Worm (Caenorhabditis elegans): Measurements from ENCODE around the gene mltn-5.

Gene mltn-5

ce11 chrII:13964325-13964724 lies 39.3 kb downstream of the mltn-5 start (continued):
- TF ChIP-seq ztf-11 (tag; optimal IDR thresholded peaks at IDR 0.05) (no peak), mab-9 (GFP tag; IDR thresholded peaks at IDR 0.05) (no peak), ztf-4 (tag; optimal IDR thresholded peaks at IDR 0.05) (no peak), mdl-1 (tag; optimal IDR thresholded peaks at IDR 0.05) (no peak), F16B12.6 (tag; optimal IDR thresholded peaks at IDR 0.05) (no peak), lin-13 (GFP tag; optimal IDR thresholded peaks at IDR 0.05) (no peak), nhr-76 (tag; optimal IDR thresholded peaks at IDR 0.05) (no peak), nhr-84 (tag; optimal IDR thresholded peaks at IDR 0.05) (no peak), swsn-7 (tag; optimal IDR thresholded peaks at IDR 0.05) (peak; percentile 7), xbp-1 (tag; optimal IDR thresholded peaks at IDR 0.05) (no peak), ceh-8 (GFP tag; optimal IDR thresholded peaks at IDR 0.05) (peak; percentile 17), blmp-1 (tag; optimal IDR thresholded peaks at IDR 0.05) (no peak), nhr-71 (tag; optimal IDR thresholded peaks at IDR 0.05) (peak; percentile 49), ceh-82 (tag; optimal IDR thresholded peaks at IDR 0.05) (no peak), unc-130 (tag; optimal IDR thresholded peaks at IDR 0.05) (no peak), irx-1 (tag; optimal IDR thresholded peaks at IDR 0.05) (no peak), skn-1 (tag; optimal IDR thresholded peaks at IDR 0.05) (no peak), ama-1 (optimal IDR thresholded peaks at IDR 0.05) (no peak), nhr-77 (tag; optimal IDR thresholded peaks at IDR 0.05) (no peak), Y116A8C.19 (tag; optimal IDR thresholded peaks at IDR 0.05; ENCODE audit: borderline replicate concordance) (no peak), sox-4 (tag; optimal IDR thresholded peaks at IDR 0.05) (no peak), ceh-63 (GFP tag; optimal IDR thresholded peaks at IDR 0.05) (no peak), rnt-1 (tag; optimal IDR thresholded peaks at IDR 0.05) (no peak), tbx-2 (tag; optimal IDR thresholded peaks at IDR 0.05) (no peak), pqm-1 (tag; optimal IDR thresholded peaks at IDR 0.05) (no peak), lin-15B (tag; optimal IDR thresholded peaks at IDR 0.05) (no peak), nhr-19 (GFP tag; conservative IDR thresholded peaks at IDR 0.05) (no peak), alr-1 (tag; optimal IDR thresholded peaks at IDR 0.05; ENCODE audit: borderline replicate concordance) (no peak), lin-35 (GFP tag; optimal IDR thresholded peaks at IDR 0.05) (no peak), sup-37 (GFP tag; optimal IDR thresholded peaks at IDR 0.05) (no peak), nhr-47 (tag; optimal IDR thresholded peaks at IDR 0.05) (peak; percentile 26), zag-1 (tag; optimal IDR thresholded peaks at IDR 0.05) (no peak), isw-1 (GFP tag; IDR thresholded peaks at IDR 0.05) (no peak), nhr-11 (tag; optimal IDR thresholded peaks at IDR 0.05) (no peak), unc-30 (tag; optimal IDR thresholded peaks at IDR 0.05) (no peak), sptf-1 (tag; optimal IDR thresholded peaks at IDR 0.05) (no peak), egl-27 (tag; optimal IDR thresholded peaks at IDR 0.05) (no peak), mef-2 (tag; optimal IDR thresholded peaks at IDR 0.05) (no peak)

ce11 chrII:13966242-13966641 lies 41.2 kb downstream of the mltn-5 start, which contains the start of gene W07G1.7:
W07G1.7 (minus strand) TSS chrII:13966342.
- TF ChIP-seq tlp-1 (tag; optimal IDR thresholded peaks at IDR 0.05) (no peak), C34B4.2 (tag; optimal IDR thresholded peaks at IDR 0.05) (no peak), pqm-1 (tag; optimal IDR thresholded peaks at IDR 0.05) (no peak), ztf-11 (tag; optimal IDR thresholded peaks at IDR 0.05) (no peak), ces-1 (GFP tag; optimal IDR thresholded peaks at IDR 0.05) (no peak), isw-1 (GFP tag; IDR thresholded peaks at IDR 0.05) (no peak), irx-1 (tag; optimal IDR thresholded peaks at IDR 0.05) (no peak), nhr-77 (tag; optimal IDR thresholded peaks at IDR 0.05) (no peak), lin-13 (GFP tag; optimal IDR thresholded peaks at IDR 0.05) (no peak), aha-1 (tag; optimal IDR thresholded peaks at IDR 0.05) (no peak), blmp-1 (tag; optimal IDR thresholded peaks at IDR 0.05) (no peak)

- TF ChIP-seq efl-1 (optimal IDR thresholded peaks at IDR 0.05) (no peak), efl-1 (GFP tag; optimal IDR thresholded peaks at IDR 0.05 in 1 of 2) (peak in 1 of 2 experiments; percentile 48), hlh-17 (GFP tag; optimal IDR thresholded peaks at IDR 0.05; ENCODE audit: borderline replicate concordance) (no peak)
Observed at ce11 chrII:13968979-13969378, 44.0 kb downstream of the mltn-5 start, which contains the start of gene sre-43. sre-43 (minus strand) TSS chrII:13969079.

Data from whole organism, L1 larva.